Worm (Caenorhabditis elegans): ENCODE results near the gene Y54E2A.8.

The Y54E2A.8 gene

ce11 chrII:14798047-14798522 lies 19.9 kb downstream of the Y54E2A.8 start, which contains the start of gene tbc-20 (continued):
- TF ChIP-seq lin-40 (tag; optimal IDR thresholded peaks at IDR 0.05) = peak; percentile 6
- peak in 1 of 3 experiments; percentile 28 for TF ChIP-seq lin-35 (GFP tag; optimal IDR thresholded peaks at IDR 0.05)
- peak; percentile 56 for TF ChIP-seq F33H1.4 (GFP tag; IDR thresholded peaks at IDR 0.05)
- no peak for TF ChIP-seq ccch-3 (GFP tag; optimal IDR thresholded peaks at IDR 0.05)
- TF ChIP-seq madf-8 (GFP tag; conservative IDR thresholded peaks at IDR 0.05) = peak; percentile 74
- TF ChIP-seq tbp1 (GFP tag; optimal IDR thresholded peaks at IDR 0.05) = peak; percentile 26
- TF ChIP-seq dpl-1 (GFP tag; optimal IDR thresholded peaks at IDR 0.05) = no peak
- no peak for TF ChIP-seq K11D2.4 (GFP tag; IDR thresholded peaks at IDR 0.05)
- TF ChIP-seq snpc-3.4 (tag; optimal IDR thresholded peaks at IDR 0.05) = peak; percentile 56
- no peak for TF ChIP-seq F57C9.4 (tag; optimal IDR thresholded peaks at IDR 0.05)
- TF ChIP-seq snpc-1.3 (tag; optimal IDR thresholded peaks at IDR 0.05; ENCODE audit: insufficient read depth) = peak; percentile 59
- peak; percentile 38 for TF ChIP-seq hrde-1 (tag; optimal IDR thresholded peaks at IDR 0.05; ENCODE audit: borderline replicate concordance)
- TF ChIP-seq mxl-1 (tag; optimal IDR thresholded peaks at IDR 0.05) = no peak
- TF ChIP-seq dpff-1 (tag; optimal IDR thresholded peaks at IDR 0.05) = no peak
- TF ChIP-seq tlf-1 (GFP tag; optimal IDR thresholded peaks at IDR 0.05) = no peak
- TF ChIP-seq Y56A3A.18 (GFP tag; IDR thresholded peaks at IDR 0.05) = no peak
- TF ChIP-seq hlh-12 (tag; optimal IDR thresholded peaks at IDR 0.05) = no peak
- TF ChIP-seq K12H6.12 (tag; optimal IDR thresholded peaks at IDR 0.05) = no peak
- TF ChIP-seq ZK185.1 (tag; optimal IDR thresholded peaks at IDR 0.05; ENCODE audit: poor library complexity, severe bottlenecking) = peak; percentile 28
- TF ChIP-seq lin-26 (GFP tag; IDR thresholded peaks at IDR 0.05) = no peak
- TF ChIP-seq B0336.3 (GFP tag; IDR thresholded peaks at IDR 0.05) = 0 out of 2 replicates have a peak, but pooled peaks have one; percentile 18
- 0 out of 2 replicates have a peak, but pooled peaks have one; percentile 19 for TF ChIP-seq attf-6 (GFP tag; IDR thresholded peaks at IDR 0.05)
- no peak for TF ChIP-seq lsy-27 (tag; optimal IDR thresholded peaks at IDR 0.05; ENCODE audit: borderline replicate concordance, insufficient read depth)
- TF ChIP-seq D2030.7 (GFP tag; IDR thresholded peaks at IDR 0.05) = peak; percentile 62
- TF ChIP-seq ztf-3 (GFP tag; optimal IDR thresholded peaks at IDR 0.05) = no peak
- TF ChIP-seq gei-17 (GFP tag; optimal IDR thresholded peaks at IDR 0.05) = no peak
- TF ChIP-seq F39B2.1 (GFP tag; IDR thresholded peaks at IDR 0.05) = no peak
- TF ChIP-seq ztf-26 (tag; optimal IDR thresholded peaks at IDR 0.05) = no peak
- peak; percentile 56 for TF ChIP-seq xnd-1 (tag; optimal IDR thresholded peaks at IDR 0.05)
- TF ChIP-seq efl-1 (GFP tag; optimal IDR thresholded peaks at IDR 0.05) = peak; percentile 40
- TF ChIP-seq snpc-1.1 (tag; optimal IDR thresholded peaks at IDR 0.05; ENCODE audit: insufficient read depth) = peak; percentile 74
- TF ChIP-seq athp-1 (tag; optimal IDR thresholded peaks at IDR 0.05) = peak; percentile 19
- no peak for TF ChIP-seq cebp-2 (GFP tag; IDR thresholded peaks at IDR 0.05)
- no peak for TF ChIP-seq tbx-9 (tag; optimal IDR thresholded peaks at IDR 0.05; ENCODE audit: borderline replicate concordance)
- no peak for TF ChIP-seq ztf-6 (GFP tag; IDR thresholded peaks at IDR 0.05)
- TF ChIP-seq chd-7 (tag; optimal IDR thresholded peaks at IDR 0.05) = no peak
- no peak for TF ChIP-seq somi-1 (GFP tag; optimal IDR thresholded peaks at IDR 0.05)
- TF ChIP-seq attf-3 (GFP tag; conservative IDR thresholded peaks at IDR 0.05) = peak; percentile 41; the same call in 1 of the 2 replicates
- peak; percentile 38 for TF ChIP-seq hmg-1.2 (GFP tag; IDR thresholded peaks at IDR 0.05)

- TF ChIP-seq zfh-2 (GFP tag; conservative IDR thresholded peaks at IDR 0.05) (peak; percentile 56), madf-8 (GFP tag; conservative IDR thresholded peaks at IDR 0.05) (no peak), snpc-1.3 (tag; optimal IDR thresholded peaks at IDR 0.05; ENCODE audit: insufficient read depth) (no peak), egl-44 (GFP tag; IDR thresholded peaks at IDR 0.05) (no peak), madf-6 (GFP tag; IDR thresholded peaks at IDR 0.05) (0 out of 2 replicates have a peak, but pooled peaks have one; percentile 16)
Observed at ce11 chrII:14799367-14799766, 21.2 kb downstream of the Y54E2A.8 start.
